Fruit fly (Drosophila melanogaster) whole organism, prepupa: Measurements from ENCODE around the gene U4-U6-60K.

Experiments used
- Blimp-1 ChIP-seq: fragments of 200-800 bp; sonication (Bioruptor generic); optimal IDR thresholded peaks from 3 replicates; lab custom pipeline; 2017; ENCODE audit warnings: missing biosample characterization, missing genetic modification characterization, mild to moderate bottlenecking, moderate library complexity, missing genetic modification reagents
- CG10669 ChIP-seq: fragments of 200-800 bp; sonication (Bioruptor generic); optimal IDR thresholded peaks from 3 replicates; lab custom pipeline; 2018; ENCODE audit warnings: missing biosample characterization, mild to moderate bottlenecking, missing genetic modification characterization, moderate library complexity
- CG11294 ChIP-seq: fragments of 200-800 bp; sonication (Bioruptor generic); IDR thresholded peaks from 2 replicates; pipeline ENCODE4 v1.3.6; 2022; ENCODE audit warnings: missing biosample characterization, missing genetic modification characterization
- CG11762 ChIP-seq: fragments of 200-800 bp; sonication (Bioruptor generic); optimal IDR thresholded peaks from 3 replicates; lab custom pipeline; 2016; ENCODE audit warnings: missing biosample characterization, missing genetic modification characterization; ENCODE audit not compliant: insufficient read depth
- CG11902 ChIP-seq: fragments of 200-800 bp; sonication (Bioruptor generic); optimal IDR thresholded peaks from 3 replicates; lab custom pipeline; 2016; ENCODE audit warnings: missing biosample characterization, missing genetic modification characterization
- CG15336 ChIP-seq: fragments of 200-800 bp; sonication (Bioruptor generic); IDR thresholded peaks from 2 replicates; pipeline ENCODE4 v1.3.6; 2022; ENCODE audit warnings: missing biosample characterization, missing genetic modification characterization
- CG1621 ChIP-seq: fragments of 200-800 bp; sonication (Bioruptor generic); optimal IDR thresholded peaks from 3 replicates; lab custom pipeline; 2018; ENCODE audit warnings: missing biosample characterization, mild to moderate bottlenecking, missing genetic modification characterization
- CG16779 ChIP-seq: fragments of 200-800 bp; sonication (Bioruptor generic); optimal IDR thresholded peaks from 3 replicates; lab custom pipeline; 2017; ENCODE audit warnings: missing biosample characterization, mild to moderate bottlenecking, missing genetic modification characterization
- CG3032 ChIP-seq: fragments of 200-800 bp; optimal IDR thresholded peaks from 2 replicates; lab custom pipeline; 2019; ENCODE audit warnings: missing biosample characterization, mild to moderate bottlenecking, missing genetic modification characterization, moderate library complexity
- CG32006 ChIP-seq: fragments of 200-800 bp; sonication (Bioruptor generic); optimal IDR thresholded peaks from 3 replicates; lab custom pipeline; 2017; ENCODE audit warnings: missing biosample characterization, mild to moderate bottlenecking, missing genetic modification characterization
- CG3919 ChIP-seq: fragments of 200-800 bp; sonication (Bioruptor generic); optimal IDR thresholded peaks from 3 replicates; lab custom pipeline; 2016; ENCODE audit warnings: missing biosample characterization, missing genetic modification characterization
- CG6163 ChIP-seq: fragments of 200-800 bp; sonication (Bioruptor generic); IDR thresholded peaks from 3 replicates; pipeline ENCODE4 v1.3.6; 2022; ENCODE audit warnings: missing biosample characterization, missing genetic modification characterization
- CG6808 ChIP-seq: fragments of 200-800 bp; sonication (Bioruptor generic); optimal IDR thresholded peaks from 3 replicates; lab custom pipeline; 2017; ENCODE audit warnings: missing biosample characterization, missing genetic modification characterization, mild to moderate bottlenecking, moderate library complexity, missing genetic modification reagents
- CG6854 ChIP-seq: fragments of 200-800 bp; sonication (Bioruptor generic); optimal IDR thresholded peaks from 2 replicates; lab custom pipeline; 2017; ENCODE audit warnings: missing biosample characterization, mild to moderate bottlenecking, missing genetic modification characterization
- CG8319 ChIP-seq: fragments of 200-800 bp; sonication (Bioruptor generic); optimal IDR thresholded peaks from 3 replicates; lab custom pipeline; 2016; ENCODE audit warnings: missing biosample characterization, missing genetic modification characterization
- CG8632 ChIP-seq: fragments of 200-800 bp; sonication (Bioruptor generic); optimal IDR thresholded peaks from 3 replicates; lab custom pipeline; 2016; ENCODE audit warnings: missing biosample characterization, missing genetic modification characterization
- CG9139 ChIP-seq: fragments of 200-800 bp; sonication (Bioruptor generic); optimal IDR thresholded peaks from 3 replicates; lab custom pipeline; 2017; ENCODE audit warnings: missing biosample characterization, mild to moderate bottlenecking, missing genetic modification characterization
- Eip75B ChIP-seq: fragments of 200-800 bp; sonication (Bioruptor generic); optimal IDR thresholded peaks from 3 replicates; lab custom pipeline; 2016; ENCODE audit warnings: missing biosample characterization, missing genetic modification characterization
- Eip93F ChIP-seq: fragments of 200-800 bp; sonication (Bioruptor generic); optimal IDR thresholded peaks from 2 replicates; lab custom pipeline; 2016; ENCODE audit warnings: missing biosample characterization, mild to moderate bottlenecking, missing genetic modification characterization
- Ets21C ChIP-seq: fragments of 200-800 bp; sonication (Bioruptor generic); optimal IDR thresholded peaks from 3 replicates; lab custom pipeline; 2016; ENCODE audit warnings: missing biosample characterization, missing genetic modification characterization
- Ets96B ChIP-seq: fragments of 200-800 bp; optimal IDR thresholded peaks from 2 replicates; lab custom pipeline; 2019; ENCODE audit warnings: missing biosample characterization, mild to moderate bottlenecking, missing genetic modification characterization, moderate library complexity
- Hr38 ChIP-seq: sonication (Bioruptor generic); optimal IDR thresholded peaks from 2 replicates; lab custom pipeline; 2016; ENCODE audit warnings: missing biosample characterization, missing genetic modification characterization
- Hr39 ChIP-seq: fragments of 200-800 bp; sonication (Bioruptor generic); optimal IDR thresholded peaks from 2 replicates; lab custom pipeline; 2016; ENCODE audit warnings: missing biosample characterization, missing genetic modification characterization
- Hr4 ChIP-seq: fragments of 200-800 bp; sonication (Bioruptor generic); optimal IDR thresholded peaks from 3 replicates; lab custom pipeline; 2016; ENCODE audit warnings: missing biosample characterization, missing genetic modification characterization
- Lpt ChIP-seq: fragments of 200-800 bp; sonication (Bioruptor generic); optimal IDR thresholded peaks from 3 replicates; lab custom pipeline; 2016; ENCODE audit warnings: missing biosample characterization, missing genetic modification characterization
- Met ChIP-seq: fragments of 200-800 bp; sonication (Bioruptor generic); optimal IDR thresholded peaks from 3 replicates; lab custom pipeline; 2016; ENCODE audit warnings: missing biosample characterization, missing genetic modification characterization
- OdsH ChIP-seq: fragments of 200-800 bp; sonication (Bioruptor generic); optimal IDR thresholded peaks from 3 replicates; lab custom pipeline; 2016; ENCODE audit warnings: missing biosample characterization, missing genetic modification characterization
- Smox ChIP-seq: fragments of 200-800 bp; sonication (Bioruptor generic); optimal IDR thresholded peaks from 3 replicates; lab custom pipeline; 2016; ENCODE audit warnings: missing biosample characterization, missing genetic modification characterization
- Sox102F ChIP-seq: fragments of 200-800 bp; sonication (Bioruptor generic); optimal IDR thresholded peaks from 2 replicates; lab custom pipeline; 2016; ENCODE audit warnings: missing biosample characterization, mild to moderate bottlenecking, missing genetic modification characterization
- Sox14 ChIP-seq: fragments of 200-800 bp; sonication (Bioruptor generic); optimal IDR thresholded peaks from 3 replicates; lab custom pipeline; 2016; ENCODE audit warnings: missing biosample characterization, missing genetic modification characterization
- Sox15 ChIP-seq: fragments of 200-800 bp; sonication (Bioruptor generic); optimal IDR thresholded peaks from 3 replicates; lab custom pipeline; 2016; ENCODE audit warnings: missing biosample characterization, missing genetic modification characterization
- achi ChIP-seq: fragments of 200-800 bp; sonication (Bioruptor generic); optimal IDR thresholded peaks from 3 replicates; lab custom pipeline; 2016; ENCODE audit warnings: missing biosample characterization, missing genetic modification characterization
- cyc ChIP-seq: fragments of 200-800 bp; sonication (Bioruptor generic); optimal IDR thresholded peaks from 3 replicates; lab custom pipeline; 2016; ENCODE audit warnings: missing biosample characterization, missing genetic modification characterization
- dac ChIP-seq: fragments of 200-800 bp; sonication (Bioruptor generic); optimal IDR thresholded peaks from 2 replicates; lab custom pipeline; 2017; ENCODE audit warnings: missing biosample characterization, mild to moderate bottlenecking, missing genetic modification characterization
- dsx ChIP-seq: fragments of 200-800 bp; optimal IDR thresholded peaks from 3 replicates; lab custom pipeline; 2019; ENCODE audit warnings: missing biosample characterization, mild to moderate bottlenecking, missing genetic modification characterization, moderate library complexity; ENCODE audit not compliant: poor library complexity, severe bottlenecking
- eg ChIP-seq: fragments of 200-800 bp; sonication (Bioruptor generic); IDR thresholded peaks from 3 replicates; pipeline ENCODE4 v1.3.6; 2022; ENCODE audit warnings: missing biosample characterization, missing genetic modification characterization
- esn ChIP-seq: fragments of 200-800 bp; sonication (Bioruptor generic); optimal IDR thresholded peaks from 2 replicates; lab custom pipeline; 2016; ENCODE audit warnings: missing biosample characterization, mild to moderate bottlenecking, missing genetic modification characterization, moderate library complexity
- fd59A ChIP-seq: fragments of 200-800 bp; sonication (Bioruptor generic); optimal IDR thresholded peaks from 2 replicates; lab custom pipeline; 2017; ENCODE audit warnings: missing biosample characterization, mild to moderate bottlenecking, missing genetic modification characterization, missing genetic modification reagents
- fd85E ChIP-seq: fragments of 200-800 bp; sonication (Bioruptor generic); optimal IDR thresholded peaks from 3 replicates; lab custom pipeline; 2016; ENCODE audit warnings: missing biosample characterization, missing genetic modification characterization
- fkh ChIP-seq: fragments of 200-800 bp; sonication (Bioruptor generic); optimal IDR thresholded peaks from 3 replicates; lab custom pipeline; 2017; ENCODE audit warnings: missing biosample characterization, mild to moderate bottlenecking, missing genetic modification characterization, moderate library complexity
- lz ChIP-seq: fragments of 200-800 bp; sonication (Bioruptor generic); optimal IDR thresholded peaks from 3 replicates; lab custom pipeline; 2016; ENCODE audit warnings: missing biosample characterization, missing genetic modification characterization
- net ChIP-seq: fragments of 200-800 bp; sonication (Bioruptor generic); optimal IDR thresholded peaks from 3 replicates; lab custom pipeline; 2016; ENCODE audit warnings: missing biosample characterization, missing genetic modification characterization
- pdm3 ChIP-seq: fragments of 200-800 bp; sonication (Bioruptor generic); optimal IDR thresholded peaks from 3 replicates; lab custom pipeline; 2016; ENCODE audit warnings: missing biosample characterization, missing genetic modification characterization
- salr ChIP-seq, 2 experiments: fragments of 200-800 bp; sonication (Bioruptor generic); optimal IDR thresholded peaks; 3 replicates each; lab custom pipeline; 2016 to 2018; ENCODE audit warnings: missing biosample characterization in 2 of 2, missing genetic modification characterization in 2 of 2, mild to moderate bottlenecking in 1 of 2
- spab ChIP-seq: fragments of 200-800 bp; sonication (Bioruptor generic); optimal IDR thresholded peaks from 2 replicates; lab custom pipeline; 2017; ENCODE audit warnings: missing biosample characterization, mild to moderate bottlenecking, missing genetic modification characterization, missing genetic modification reagents
- svp ChIP-seq: fragments of 200-800 bp; sonication (Bioruptor generic); peaks from one replicate; lab custom pipeline; 2016; ENCODE audit warnings: missing biosample characterization, missing genetic modification characterization
- topi ChIP-seq: fragments of 200-800 bp; sonication (Bioruptor generic); optimal IDR thresholded peaks from 3 replicates; lab custom pipeline; 2016; ENCODE audit warnings: missing biosample characterization, missing genetic modification characterization
- vri ChIP-seq: fragments of 200-800 bp; sonication (Bioruptor generic); optimal IDR thresholded peaks from 3 replicates; lab custom pipeline; 2016; ENCODE audit warnings: missing biosample characterization, mild to moderate bottlenecking, missing genetic modification characterization

U4-U6-60K gene

dm6 chr3L:17533745-17534144 is 20.0 kb upstream of the U4-U6-60K start (continued):
- no peak for TF ChIP-seq spab
- no peak for TF ChIP-seq Met (GFP tag; lab: Kevin White, UChicago)
- TF ChIP-seq eg (GFP tag; lab: Robert Waterston, UW) = no peak; the same call in 2 of the 3 replicates
- no peak for TF ChIP-seq CG1621 (tag; lab: Kevin White, UChicago)

dm6 chr3L:17532898-17533700 is 19.4 kb upstream of the U4-U6-60K start:
- peak; percentile 76 for TF ChIP-seq esn
- no peak for TF ChIP-seq CG11902 (GFP tag; lab: Kevin White, UChicago)
- TF ChIP-seq CG8632 (GFP tag; lab: Kevin White, UChicago) = peak; percentile 21
- peak; percentile 11 for TF ChIP-seq CG10669 (GFP tag; lab: Kevin White, UChicago)
- TF ChIP-seq net = no peak
- peak; percentile 65 for TF ChIP-seq Smox (GFP tag; lab: Kevin White, UChicago)
- TF ChIP-seq svp (GFP tag; lab: Kevin White, UChicago) = peak; percentile 91
- TF ChIP-seq CG6808 (GFP tag; lab: Kevin White, UChicago) = no peak
- no peak for TF ChIP-seq Blimp-1 (GFP tag; lab: Kevin White, UChicago)
- TF ChIP-seq vri = peak; percentile 17
- TF ChIP-seq Sox14 (GFP tag; lab: Kevin White, UChicago) = peak; percentile 57
- peak; percentile 50 for TF ChIP-seq CG32006 (GFP tag; lab: Kevin White, UChicago)
- peak; percentile 58 for TF ChIP-seq lz (GFP tag; lab: Kevin White, UChicago)
- peak; percentile 35 for TF ChIP-seq CG3919 (GFP tag; lab: Kevin White, UChicago)
- no peak; the same call in 1 of the 2 replicates for TF ChIP-seq CG11294 (GFP tag; lab: Robert Waterston, UW)
- TF ChIP-seq achi = peak; percentile 99
- TF ChIP-seq fd85E (GFP tag; lab: Kevin White, UChicago) = peak; percentile 42
- peak; percentile 24 for TF ChIP-seq Lpt (GFP tag; lab: Kevin White, UChicago)
- peak; percentile 50 for TF ChIP-seq cyc (GFP tag; lab: Kevin White, UChicago)
- peak; percentile 71 for TF ChIP-seq fkh (GFP tag; lab: Kevin White, UChicago)
- TF ChIP-seq CG16779 = peak; percentile 55
- TF ChIP-seq fd59A (GFP tag; lab: Kevin White, UChicago) = no peak
- TF ChIP-seq Eip93F (GFP tag; lab: Kevin White, UChicago) = peak; percentile 42
- TF ChIP-seq CG3032 (tag; lab: Kevin White, UChicago) = peak; percentile 40
- peak; percentile 20 for TF ChIP-seq CG9139 (GFP tag; lab: Kevin White, UChicago)
- TF ChIP-seq CG8319 (GFP tag; lab: Kevin White, UChicago) = no peak
- peak; percentile 43 for TF ChIP-seq Ets21C (GFP tag; lab: Kevin White, UChicago)
- TF ChIP-seq CG15336 (GFP tag; lab: Robert Waterston, UW) = no peak; the same call in 1 of the 2 replicates
- TF ChIP-seq Hr4 (GFP tag; lab: Kevin White, UChicago) = peak; percentile 29
- peak; percentile 46 for TF ChIP-seq Sox102F (GFP tag; lab: Kevin White, UChicago)
- peak; percentile 61 for TF ChIP-seq dsx (GFP tag; lab: Kevin White, UChicago)
- TF ChIP-seq topi (GFP tag; lab: Kevin White, UChicago) = peak; percentile 59
- TF ChIP-seq Hr38 = no peak
- TF ChIP-seq Ets96B (tag; lab: Kevin White, UChicago) = peak; percentile 28
- peak; percentile 57 for TF ChIP-seq Eip75B
- peak; percentile 43 for TF ChIP-seq Hr39 (GFP tag; lab: Kevin White, UChicago)
- TF ChIP-seq OdsH (GFP tag; lab: Kevin White, UChicago) = peak; percentile 70
- peak in 1 of 2 experiments; percentile 22 for TF ChIP-seq salr (GFP tag; optimal IDR thresholded peaks at IDR 0.05; lab: Kevin White, UChicago)
- TF ChIP-seq CG11762 = peak; percentile 20
- peak; percentile 56 for TF ChIP-seq Met (GFP tag; lab: Kevin White, UChicago)
- no peak for TF ChIP-seq spab
- peak; percentile 46 for TF ChIP-seq CG6163
- TF ChIP-seq Sox15 (GFP tag; lab: Kevin White, UChicago) = no peak
- TF ChIP-seq dac (GFP tag; lab: Kevin White, UChicago) = peak; percentile 18
- TF ChIP-seq CG6854 (GFP tag; lab: Kevin White, UChicago) = no peak
- TF ChIP-seq pdm3 (GFP tag; lab: Kevin White, UChicago) = no peak
